Worm (Caenorhabditis elegans) whole organism, L3 larva: ENCODE measurements around the gene nhr-136.

Experiments
- ZK546.5 ChIP-seq: sonication (generic microtip); optimal IDR thresholded peaks from 2 replicates; lab custom pipeline; 2017; ENCODE audit warnings: missing biosample characterization, missing genetic modification characterization
- ceh-82 ChIP-seq: fragments of 150-350 bp; optimal IDR thresholded peaks from 2 replicates; lab custom pipeline; 2014; ENCODE audit warnings: missing biosample characterization, missing genetic modification characterization
- ceh-9 ChIP-seq: sonication (generic microtip); optimal IDR thresholded peaks from 2 replicates; lab custom pipeline; 2018; ENCODE audit warnings: missing biosample characterization, missing genetic modification characterization
- egl-27 ChIP-seq: sonication (generic microtip); optimal IDR thresholded peaks from 4 replicates; lab custom pipeline; 2017; ENCODE audit warnings: missing biosample characterization, missing genetic modification reagents, missing genetic modification characterization
- nhr-23 ChIP-seq: fragments of 150-350 bp; optimal IDR thresholded peaks from 2 replicates; lab custom pipeline; 2014; ENCODE audit warnings: missing biosample characterization, missing genetic modification reagents, missing genetic modification characterization
- nhr-237 ChIP-seq: fragments of 150-350 bp; optimal IDR thresholded peaks from 2 replicates; lab custom pipeline; 2014; ENCODE audit warnings: missing biosample characterization, missing genetic modification characterization
- nhr-77 ChIP-seq: fragments of 150-350 bp; optimal IDR thresholded peaks from 2 replicates; lab custom pipeline; 2014; ENCODE audit warnings: missing biosample characterization, missing genetic modification characterization
- pha-4 ChIP-seq: fragments of 150-350 bp; optimal IDR thresholded peaks from 2 replicates; lab custom pipeline; 2014; ENCODE audit warnings: missing biosample characterization, missing genetic modification reagents, missing genetic modification characterization
- unc-39 ChIP-seq: sonication (generic microtip); optimal IDR thresholded peaks from 4 replicates; lab custom pipeline; 2017; ENCODE audit warnings: missing biosample characterization, missing genetic modification characterization
- ztf-11 ChIP-seq: fragments of 150-350 bp; optimal IDR thresholded peaks from 2 replicates; lab custom pipeline; 2014; ENCODE audit warnings: missing biosample characterization, missing genetic modification characterization

- TF ChIP-seq nhr-77 (tag; lab: Kevin White, UChicago) (no peak), pha-4 (tag; lab: Kevin White, UChicago) (no peak), ztf-11 (tag; lab: Kevin White, UChicago) (no peak), unc-39 (tag; lab: Kevin White, UChicago) (no peak), egl-27 (tag; lab: Kevin White, UChicago) (no peak), ZK546.5 (tag; lab: Kevin White, UChicago) (no peak), ceh-82 (tag; lab: Kevin White, UChicago) (no peak), nhr-237 (tag; lab: Kevin White, UChicago) (no peak), ceh-9 (tag; lab: Kevin White, UChicago) (no peak), nhr-23 (no peak)
Measured at ce11 chrV:12150607-12151006, 43.7 kb downstream of the nhr-136 start, which contains the start of gene che-11.
